Worm (Caenorhabditis elegans) whole organism, L4 larva: Measurements from ENCODE around the gene T13A10.2.

ENCODE experiments used
- F49E8.2 ChIP-seq: sonication (generic microtip); optimal IDR thresholded peaks from 2 replicates; lab custom pipeline; 2016; ENCODE audit warnings: missing compliant biosample characterization, mild to moderate bottlenecking, missing genetic modification characterization, borderline replicate concordance
- ces-1 ChIP-seq: fragments of 150-350 bp; sonication (generic microtip); optimal IDR thresholded peaks from 4 replicates; lab custom pipeline; 2014; ENCODE audit warnings: missing biosample characterization, missing genetic modification reagents, missing genetic modification characterization
- dve-1 ChIP-seq: sonication (generic microtip); optimal IDR thresholded peaks from 2 replicates; lab custom pipeline; 2017; ENCODE audit warnings: antibody characterized with exemption, mild to moderate bottlenecking, missing genetic modification characterization, missing compliant biosample characterization; ENCODE audit not compliant: insufficient read depth
- lin-38 ChIP-seq: fragments of 200-800 bp; sonication (Bioruptor generic); IDR thresholded peaks from 2 replicates; pipeline ENCODE4 v1.3.6; 2022; ENCODE audit warnings: missing genetic modification reagents, missing genetic modification characterization, missing compliant biosample characterization
- nhr-111 ChIP-seq: fragments of 200-800 bp; sonication (Bioruptor generic); optimal IDR thresholded peaks from 2 replicates; lab custom pipeline; 2018; ENCODE audit warnings: mild to moderate bottlenecking, missing genetic modification characterization, missing compliant biosample characterization
- nhr-25 ChIP-seq: sonication (generic microtip); optimal IDR thresholded peaks from 2 replicates; lab custom pipeline; 2017; ENCODE audit warnings: missing genetic modification characterization, mild to moderate bottlenecking, missing compliant biosample characterization, antibody characterized with exemption, moderate library complexity, borderline replicate concordance; ENCODE audit not compliant: insufficient read depth
- sdz-12 ChIP-seq: fragments of 200-800 bp; sonication (Bioruptor generic); optimal IDR thresholded peaks from 2 replicates; lab custom pipeline; 2018; ENCODE audit warnings: mild to moderate bottlenecking, missing genetic modification characterization, missing compliant biosample characterization
- set-16 ChIP-seq: fragments of 200-800 bp; sonication (Bioruptor generic); IDR thresholded peaks from 2 replicates; pipeline ENCODE4 v1.3.6; 2022; ENCODE audit warnings: missing genetic modification reagents, missing genetic modification characterization, missing compliant biosample characterization
- tra-1 ChIP-seq: fragments of 200-800 bp; sonication (Bioruptor generic); IDR thresholded peaks from 2 replicates; pipeline ENCODE4 v1.3.6; 2022; ENCODE audit warnings: missing genetic modification reagents, missing genetic modification characterization, missing compliant biosample characterization
- vab-7 ChIP-seq: fragments of 200-800 bp; sonication (Bioruptor generic); IDR thresholded peaks from 2 replicates; pipeline ENCODE4 v1.3.6; 2022; ENCODE audit warnings: missing genetic modification reagents, missing genetic modification characterization, missing compliant biosample characterization

T13A10.2 gene

ce11 chrIV:6301764-6302163 is 48.7 kb downstream of the T13A10.2 start, which contains the start of gene srv-26:
srv-26 (minus strand) TSS chrIV:6301864.
- TF ChIP-seq nhr-25 (tag; lab: Kevin White, UChicago) (no peak), F49E8.2 (tag; lab: Kevin White, UChicago) (no peak), set-16 (GFP tag; lab: Robert Waterston, UW) (no peak), sdz-12 (GFP tag; lab: Kevin White, UChicago) (no peak), vab-7 (no peak), dve-1 (tag; lab: Kevin White, UChicago) (no peak), tra-1 (GFP tag; lab: Robert Waterston, UW) (no peak), ces-1 (GFP tag; lab: Kevin White, UChicago) (no peak), nhr-111 (GFP tag; lab: Kevin White, UChicago) (no peak), lin-38 (GFP tag; lab: Robert Waterston, UW) (no peak)
